Fruit fly (Drosophila melanogaster): Measurements from ENCODE around the gene CG3223.

Gene CG3223

DNA sequence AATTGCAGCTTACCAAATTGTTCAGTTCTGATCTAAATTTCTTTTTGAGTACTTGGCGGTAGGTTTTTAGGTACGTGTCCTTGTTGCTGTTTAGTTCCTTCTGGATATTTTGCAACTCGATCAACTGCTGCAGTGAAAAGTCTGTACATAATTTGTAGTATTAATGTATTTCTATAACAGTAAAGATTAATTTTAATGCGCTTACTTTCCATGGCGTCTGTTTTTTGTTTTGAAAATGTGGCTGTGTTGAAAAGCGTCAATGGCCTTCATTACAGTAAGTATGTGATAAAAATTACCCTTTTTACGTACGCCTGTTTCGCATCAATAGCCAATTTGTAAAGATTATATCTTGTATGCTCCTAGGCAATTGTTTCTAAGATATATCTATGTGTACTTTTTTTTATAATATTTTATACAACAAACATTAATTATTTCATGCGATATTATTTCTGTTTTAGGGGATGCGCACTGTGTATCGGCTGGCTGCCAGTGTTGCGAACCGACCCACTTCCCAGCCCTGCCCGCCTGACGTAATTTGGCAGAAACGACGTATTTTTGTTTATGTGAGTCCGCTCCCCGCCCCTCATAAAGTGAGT lies 8.0 kb upstream of the CG3223 start, which contains the start of the genes Kmn2 and CG2698 (continued):
- TF ChIP-seq lov (optimal IDR thresholded peaks at IDR 0.05), result no peak
- TF ChIP-seq lov (GFP tag; IDR thresholded peaks at IDR 0.05), result peak; percentile 95
- TF ChIP-seq Atf6 (GFP tag; IDR thresholded peaks at IDR 0.05), result peak; percentile 97
- TF ChIP-seq CG4282 (GFP tag; optimal IDR thresholded peaks at IDR 0.05), result no peak
- TF ChIP-seq CG3847 (GFP tag; IDR thresholded peaks at IDR 0.05), result peak; percentile 99
- peak; percentile 92 for TF ChIP-seq Doc2 (GFP tag; IDR thresholded peaks at IDR 0.05)
- TF ChIP-seq CG30431 (GFP tag; optimal IDR thresholded peaks at IDR 0.05), result peak; percentile 91
- TF ChIP-seq CG10979 (tag; optimal IDR thresholded peaks at IDR 0.05), result peak; percentile 90
- TF ChIP-seq CG15479 (GFP tag; optimal IDR thresholded peaks at IDR 0.05), result no peak
- TF ChIP-seq CG15514 (GFP tag; optimal IDR thresholded peaks at IDR 0.05), result peak; percentile 90
- TF ChIP-seq CG6175 (GFP tag; IDR thresholded peaks at IDR 0.05), result peak; percentile 92
- peak; percentile 83 for TF ChIP-seq CG8944 (GFP tag; optimal IDR thresholded peaks at IDR 0.05)
- peak; percentile 89 for TF ChIP-seq CG13894 (tag; optimal IDR thresholded peaks at IDR 0.05)
- peak; percentile 93 for TF ChIP-seq CG43689 (GFP tag; IDR thresholded peaks at IDR 0.05)
- TF ChIP-seq CG17186 (GFP tag; optimal IDR thresholded peaks at IDR 0.05), result peak; percentile 48
- TF ChIP-seq klu (GFP tag; IDR thresholded peaks at IDR 0.05), result peak; percentile 96
- TF ChIP-seq CG33557 (GFP tag; optimal IDR thresholded peaks at IDR 0.05), result peak; percentile 91
- TF ChIP-seq Drgx (GFP tag; IDR thresholded peaks at IDR 0.05), result peak; percentile 96
- TF ChIP-seq stwl (tag; optimal IDR thresholded peaks at IDR 0.05), result peak; percentile 90
- TF ChIP-seq CG11696 (GFP tag; IDR thresholded peaks at IDR 0.05), result peak; percentile 86
- TF ChIP-seq hb (GFP tag; IDR thresholded peaks at IDR 0.05; ENCODE audit: partially characterized antibody), result peak; percentile 17; the same call in 1 of the 3 replicates
- TF ChIP-seq psq (GFP tag; optimal IDR thresholded peaks at IDR 0.05), result peak; percentile 87
- TF ChIP-seq Spps (tag; optimal IDR thresholded peaks at IDR 0.05), result peak; percentile 84
- TF ChIP-seq CG6854 (GFP tag; optimal IDR thresholded peaks at IDR 0.05), result peak; percentile 76
- peak; percentile 97 for TF ChIP-seq Med (GFP tag)
- peak; percentile 98 for TF ChIP-seq CG34422 (GFP tag; IDR thresholded peaks at IDR 0.05)
- TF ChIP-seq CG30020 (tag; optimal IDR thresholded peaks at IDR 0.05), result peak; percentile 79
- TF ChIP-seq CG6654 (GFP tag; optimal IDR thresholded peaks at IDR 0.05), result peak; percentile 78
- peak; percentile 51 for TF ChIP-seq disco-r (GFP tag; optimal IDR thresholded peaks at IDR 0.05)
- TF ChIP-seq cg (GFP tag; optimal IDR thresholded peaks at IDR 0.05), result no peak
- TF ChIP-seq CG11085 (GFP tag; IDR thresholded peaks at IDR 0.05), result peak; percentile 96
- peak; percentile 97 for TF ChIP-seq stc (GFP tag; IDR thresholded peaks at IDR 0.05)
- no peak for TF ChIP-seq Neu2 (GFP tag; optimal IDR thresholded peaks at IDR 0.05; ENCODE audit: borderline replicate concordance)
- peak; percentile 97 for TF ChIP-seq CG12391 (tag; optimal IDR thresholded peaks at IDR 0.05)
- TF ChIP-seq dan (GFP tag; IDR thresholded peaks at IDR 0.05), result peak; percentile 93
- TF ChIP-seq CG11504 (tag; optimal IDR thresholded peaks at IDR 0.05), result peak; percentile 93
- peak; percentile 69 for TF ChIP-seq ab (GFP tag; optimal IDR thresholded peaks at IDR 0.05)
- no peak; the same call in 1 of the 2 replicates for TF ChIP-seq tna (GFP tag; IDR thresholded peaks at IDR 0.05; ENCODE audit: partially characterized antibody)
- TF ChIP-seq Oli (tag; optimal IDR thresholded peaks at IDR 0.05), result peak; percentile 95
- peak; percentile 29 for TF ChIP-seq CTCF (GFP tag; optimal IDR thresholded peaks at IDR 0.05)
- TF ChIP-seq NC2α (GFP tag; optimal IDR thresholded peaks at IDR 0.05), result peak; percentile 44
- peak; percentile 99 for TF ChIP-seq dysf (GFP tag; IDR thresholded peaks at IDR 0.05)
- TF ChIP-seq ranshi (GFP tag; IDR thresholded peaks at IDR 0.05), result peak; percentile 97
- peak; percentile 44 for TF ChIP-seq wek (GFP tag; optimal IDR thresholded peaks at IDR 0.05)
- TF ChIP-seq chif (GFP tag; optimal IDR thresholded peaks at IDR 0.05), result peak; percentile 75 to 91
- TF ChIP-seq Deaf1 (tag; optimal IDR thresholded peaks at IDR 0.05), result peak; percentile 73
- TF ChIP-seq p53 (GFP tag; optimal IDR thresholded peaks at IDR 0.05), result no peak
- peak; percentile 94 for TF ChIP-seq YL-1 (GFP tag; optimal IDR thresholded peaks at IDR 0.05)
- peak; percentile 97 for TF ChIP-seq CG31441 (GFP tag; IDR thresholded peaks at IDR 0.05)
- peak in 1 of 3 experiments; percentile 60 for TF ChIP-seq Stat92E (GFP tag; optimal IDR thresholded peaks at IDR 0.05)
- peak; percentile 85 for TF ChIP-seq CG13123 (GFP tag; optimal IDR thresholded peaks at IDR 0.05)
